Worm (Caenorhabditis elegans) whole organism, late embryonic: ENCODE data around the gene F13H8.8.

ENCODE experiments used
- C08G9.2 ChIP-seq: sonication (generic microtip); optimal IDR thresholded peaks from 2 replicates; lab custom pipeline; 2016; ENCODE audit warnings: mild to moderate bottlenecking, missing genetic modification characterization, moderate library complexity, missing compliant biosample characterization
- C38D4.7 ChIP-seq: fragments of 200-800 bp; sonication (Bioruptor generic); optimal IDR thresholded peaks from 2 replicates; lab custom pipeline; 2018; ENCODE audit warnings: mild to moderate bottlenecking, missing genetic modification characterization, moderate library complexity, missing compliant biosample characterization
- F13H6.1 ChIP-seq: sonication (generic microtip); optimal IDR thresholded peaks from 2 replicates; lab custom pipeline; 2016; ENCODE audit warnings: missing genetic modification characterization, missing compliant biosample characterization
- K09A11.1 ChIP-seq: sonication (generic microtip); optimal IDR thresholded peaks from 2 replicates; lab custom pipeline; 2017; ENCODE audit warnings: antibody characterized with exemption, mild to moderate bottlenecking, missing genetic modification characterization, missing compliant biosample characterization; ENCODE audit not compliant: insufficient read depth
- Y22D7AL.16 ChIP-seq: sonication (generic microtip); optimal IDR thresholded peaks from 2 replicates; lab custom pipeline; 2016; ENCODE audit warnings: missing genetic modification characterization, missing compliant biosample characterization
- ahr-1 ChIP-seq: sonication (generic microtip); optimal IDR thresholded peaks from 2 replicates; lab custom pipeline; 2016; ENCODE audit warnings: missing genetic modification characterization, missing compliant biosample characterization
- ama-1 ChIP-seq: fragments of 150-350 bp; optimal IDR thresholded peaks from 2 replicates; lab custom pipeline; 2014
- ceh-14 ChIP-seq: sonication (generic microtip); optimal IDR thresholded peaks from 2 replicates; lab custom pipeline; 2016; ENCODE audit warnings: missing genotype, missing genetic modification characterization, missing compliant biosample characterization
- ceh-18 ChIP-seq: sonication (generic microtip); optimal IDR thresholded peaks from 2 replicates; lab custom pipeline; 2016; ENCODE audit warnings: missing genetic modification characterization, missing compliant biosample characterization
- ceh-2 ChIP-seq: sonication (generic microtip); optimal IDR thresholded peaks from 2 replicates; lab custom pipeline; 2016; ENCODE audit warnings: missing genotype, missing genetic modification characterization, missing compliant biosample characterization
- ceh-30 ChIP-seq: fragments of 150-350 bp; optimal IDR thresholded peaks from 2 replicates; lab custom pipeline; 2014; ENCODE audit warnings: missing biosample characterization, missing genetic modification characterization
- ceh-31 ChIP-seq: sonication (generic microtip); optimal IDR thresholded peaks from 2 replicates; lab custom pipeline; 2016; ENCODE audit warnings: missing genetic modification characterization, missing compliant biosample characterization
- ceh-34 ChIP-seq: sonication (generic microtip); optimal IDR thresholded peaks from 2 replicates; lab custom pipeline; 2016; ENCODE audit warnings: mild to moderate bottlenecking, missing genetic modification characterization, missing compliant biosample characterization
- ceh-48 ChIP-seq: sonication (generic microtip); optimal IDR thresholded peaks from 2 replicates; lab custom pipeline; 2016; ENCODE audit warnings: missing genetic modification characterization, inconsistent platforms, missing compliant biosample characterization
- ceh-9 ChIP-seq: sonication (generic microtip); optimal IDR thresholded peaks from 2 replicates; lab custom pipeline; 2016; ENCODE audit warnings: mild to moderate bottlenecking, missing genetic modification characterization, inconsistent platforms, missing compliant biosample characterization
- dmd-4 ChIP-seq: sonication (generic microtip); optimal IDR thresholded peaks from 2 replicates; lab custom pipeline; 2016; ENCODE audit warnings: borderline replicate concordance, missing genetic modification characterization, missing compliant biosample characterization
- dve-1 ChIP-seq: sonication (generic microtip); optimal IDR thresholded peaks from 2 replicates; lab custom pipeline; 2017; ENCODE audit warnings: antibody characterized with exemption, mild to moderate bottlenecking, missing genetic modification characterization, missing compliant biosample characterization
- elt-2 ChIP-seq: sonication (generic microtip); optimal IDR thresholded peaks from 2 replicates; lab custom pipeline; 2016; ENCODE audit warnings: missing genetic modification reagents, missing genetic modification characterization, missing compliant biosample characterization
- eyg-1 ChIP-seq: sonication (generic microtip); optimal IDR thresholded peaks from 2 replicates; lab custom pipeline; 2016; ENCODE audit warnings: missing genotype, missing genetic modification characterization, missing compliant biosample characterization
- fax-1 ChIP-seq: sonication (generic microtip); optimal IDR thresholded peaks from 2 replicates; lab custom pipeline; 2016; ENCODE audit warnings: missing genotype, missing genetic modification characterization, missing compliant biosample characterization
- fkh-6 ChIP-seq: sonication (generic microtip); optimal IDR thresholded peaks from 2 replicates; lab custom pipeline; 2016; ENCODE audit warnings: missing genetic modification characterization, missing compliant biosample characterization
- hlh-13 ChIP-seq: fragments of 200-800 bp; sonication (Bioruptor generic); optimal IDR thresholded peaks from 2 replicates; lab custom pipeline; 2018; ENCODE audit warnings: mild to moderate bottlenecking, missing genetic modification characterization, missing compliant biosample characterization
- hlh-30 ChIP-seq: sonication (generic microtip); optimal IDR thresholded peaks from 2 replicates; lab custom pipeline; 2017; ENCODE audit warnings: antibody characterized with exemption, missing genetic modification characterization, missing compliant biosample characterization; ENCODE audit not compliant: insufficient read depth
- hlh-6 ChIP-seq: sonication (generic microtip); optimal IDR thresholded peaks from 2 replicates; lab custom pipeline; 2016; ENCODE audit warnings: missing genotype, missing genetic modification characterization, missing compliant biosample characterization
- hlh-8 ChIP-seq: sonication (generic microtip); optimal IDR thresholded peaks from 2 replicates; lab custom pipeline; 2016; ENCODE audit warnings: missing genotype, missing genetic modification characterization, missing compliant biosample characterization
- lim-6 ChIP-seq: sonication (generic microtip); optimal IDR thresholded peaks from 2 replicates; lab custom pipeline; 2016; ENCODE audit warnings: missing genetic modification characterization, missing compliant biosample characterization
- lin-11 ChIP-seq: fragments of 200-800 bp; sonication (Bioruptor generic); optimal IDR thresholded peaks from 2 replicates; lab custom pipeline; 2018; ENCODE audit warnings: mild to moderate bottlenecking, missing genetic modification characterization, missing compliant biosample characterization
- madf-2 ChIP-seq: sonication (generic microtip); optimal IDR thresholded peaks from 2 replicates; lab custom pipeline; 2017; ENCODE audit warnings: missing genetic modification characterization, missing compliant biosample characterization
- mec-3 ChIP-seq: sonication (generic microtip); optimal IDR thresholded peaks from 2 replicates; lab custom pipeline; 2016; ENCODE audit warnings: borderline replicate concordance, missing genetic modification characterization, missing compliant biosample characterization
- nfya-1 ChIP-seq: sonication (generic microtip); optimal IDR thresholded peaks from 2 replicates; lab custom pipeline; 2017; ENCODE audit warnings: missing genetic modification characterization, mild to moderate bottlenecking, missing compliant biosample characterization, antibody characterized with exemption, moderate library complexity
- nhr-11 ChIP-seq: fragments of 150-350 bp; optimal IDR thresholded peaks from 2 replicates; lab custom pipeline; 2014; ENCODE audit warnings: missing biosample characterization, missing genetic modification characterization
- nhr-232 ChIP-seq: sonication (generic microtip); optimal IDR thresholded peaks from 2 replicates; lab custom pipeline; 2016; ENCODE audit warnings: missing genetic modification characterization, missing compliant biosample characterization
- npax-4 ChIP-seq: sonication (generic microtip); optimal IDR thresholded peaks from 2 replicates; lab custom pipeline; 2016; ENCODE audit warnings: missing genetic modification characterization, missing compliant biosample characterization
- odd-2 ChIP-seq: sonication (generic microtip); optimal IDR thresholded peaks from 2 replicates; lab custom pipeline; 2017; ENCODE audit warnings: antibody characterized with exemption, mild to moderate bottlenecking, missing genetic modification characterization, missing compliant biosample characterization
- pag-3 ChIP-seq: sonication (generic microtip); optimal IDR thresholded peaks from 2 replicates; lab custom pipeline; 2016; ENCODE audit warnings: missing compliant biosample characterization, missing genetic modification characterization, borderline replicate concordance
- pat-9 ChIP-seq: fragments of 200-800 bp; sonication (Bioruptor generic); optimal IDR thresholded peaks from 2 replicates; lab custom pipeline; 2018; ENCODE audit warnings: mild to moderate bottlenecking, missing genetic modification characterization, moderate library complexity, missing compliant biosample characterization
- pax-1 ChIP-seq: fragments of 150-350 bp; optimal IDR thresholded peaks from 2 replicates; lab custom pipeline; 2014; ENCODE audit warnings: missing biosample characterization, missing genetic modification characterization
- pha-2 ChIP-seq: sonication (generic microtip); optimal IDR thresholded peaks from 2 replicates; lab custom pipeline; 2017; ENCODE audit warnings: mild to moderate bottlenecking, missing genetic modification characterization, missing compliant biosample characterization
- pqm-1 ChIP-seq: sonication (generic microtip); optimal IDR thresholded peaks from 2 replicates; lab custom pipeline; 2016; ENCODE audit warnings: missing genetic modification characterization, missing compliant biosample characterization
- rnt-1 ChIP-seq: sonication (generic microtip); optimal IDR thresholded peaks from 2 replicates; lab custom pipeline; 2016; ENCODE audit warnings: missing genetic modification characterization, missing compliant biosample characterization
- sdc-2 ChIP-seq: sonication (generic microtip); optimal IDR thresholded peaks from 2 replicates; lab custom pipeline; 2016; ENCODE audit warnings: missing genotype, missing genetic modification characterization, missing compliant biosample characterization
- sox-2 ChIP-seq: fragments of 200-800 bp; sonication (Bioruptor generic); IDR thresholded peaks from 2 replicates; pipeline ENCODE4 v1.3.6; 2022; ENCODE audit warnings: missing genetic modification reagents, missing genetic modification characterization, missing compliant biosample characterization
- sox-4 ChIP-seq: sonication (generic microtip); optimal IDR thresholded peaks from 2 replicates; lab custom pipeline; 2017; ENCODE audit warnings: mild to moderate bottlenecking, missing genetic modification characterization, inconsistent platforms, missing compliant biosample characterization
- syd-9 ChIP-seq: sonication (generic microtip); optimal IDR thresholded peaks from 2 replicates; lab custom pipeline; 2016; ENCODE audit warnings: mild to moderate bottlenecking, missing genetic modification characterization, moderate library complexity, missing compliant biosample characterization
- tbx-2 ChIP-seq: sonication (generic microtip); optimal IDR thresholded peaks from 2 replicates; lab custom pipeline; 2016; ENCODE audit warnings: missing genetic modification characterization, missing compliant biosample characterization
- tbx-7 ChIP-seq: sonication (generic microtip); optimal IDR thresholded peaks from 2 replicates; lab custom pipeline; 2016; ENCODE audit warnings: missing genotype, missing genetic modification characterization, missing compliant biosample characterization
- ttx-3 ChIP-seq: sonication (generic microtip); optimal IDR thresholded peaks from 2 replicates; lab custom pipeline; 2016; ENCODE audit warnings: missing genetic modification reagents, missing genetic modification characterization, missing compliant biosample characterization
- unc-3 ChIP-seq, 2 experiments: fragments of 200-800 bp in 1 of 2; sonication (Bioruptor generic) in 1 of 2; sonication (generic microtip) in 1 of 2; conservative IDR thresholded peaks in 1 of 2; optimal IDR thresholded peaks in 1 of 2; 2 replicates each; pipeline versions ENCODE4 v1.3.6 to Lab custom; 2016 to 2022; ENCODE audit warnings: missing compliant biosample characterization in 2 of 2, missing genetic modification characterization in 2 of 2, missing genetic modification reagents in 1 of 2
- unc-42 ChIP-seq: sonication (generic microtip); optimal IDR thresholded peaks from 2 replicates; lab custom pipeline; 2016; ENCODE audit warnings: missing genotype, missing genetic modification characterization, missing compliant biosample characterization
- unc-55 ChIP-seq: sonication (generic microtip); optimal IDR thresholded peaks from 2 replicates; lab custom pipeline; 2017; ENCODE audit warnings: missing biosample characterization, missing genetic modification reagents, missing genetic modification characterization
- unc-86 ChIP-seq: sonication (generic microtip); optimal IDR thresholded peaks from 2 replicates; lab custom pipeline; 2016; ENCODE audit warnings: missing genetic modification characterization, missing compliant biosample characterization
- zip-5 ChIP-seq: sonication (generic microtip); optimal IDR thresholded peaks from 2 replicates; lab custom pipeline; 2016; ENCODE audit warnings: missing genetic modification characterization, missing compliant biosample characterization

Gene F13H8.8

ce11 chrII:6269805-6270414 is 2.0 kb upstream of the F13H8.8 start, which contains the start of gene F13H8.2:
TSS of gene F13H8.2 (plus strand) at chrII:6270364.
- TF ChIP-seq K09A11.1 (tag; lab: Kevin White, UChicago) (no peak), sox-4 (tag; lab: Kevin White, UChicago) (no peak), ttx-3 (tag; lab: Kevin White, UChicago) (no peak), fkh-6 (tag; lab: Kevin White, UChicago) (no peak), fax-1 (tag; lab: Kevin White, UChicago) (peak; percentile 32), hlh-13 (no peak), ceh-30 (tag; lab: Kevin White, UChicago) (no peak), sox-2 (GFP tag; lab: Robert Waterston, UW) (peak; percentile 7; the same call in 1 of the 2 replicates), pag-3 (no peak), nfya-1 (tag; lab: Kevin White, UChicago) (peak; percentile 80), pax-1 (peak; percentile 16), ceh-14 (tag; lab: Kevin White, UChicago) (peak; percentile 57), pqm-1 (tag; lab: Kevin White, UChicago) (no peak), unc-3 (GFP tag; conservative IDR thresholded peaks at IDR 0.05; lab: Robert Waterston, UW) (no peak; the same call in 1 of the 2 replicates), unc-3 (tag; optimal IDR thresholded peaks at IDR 0.05; lab: Kevin White, UChicago) (no peak), unc-86 (tag; lab: Kevin White, UChicago) (no peak), nhr-11 (tag; lab: Kevin White, UChicago) (no peak), lin-11 (tag; lab: Kevin White, UChicago) (no peak), odd-2 (tag; lab: Kevin White, UChicago) (no peak), tbx-2 (tag; lab: Kevin White, UChicago) (peak; percentile 73), ceh-31 (peak; percentile 82), ama-1 (lab: Kevin White, UChicago) (no peak), lim-6 (no peak), syd-9 (tag; lab: Kevin White, UChicago) (no peak), pha-2 (tag; lab: Kevin White, UChicago) (no peak), ceh-34 (tag; lab: Kevin White, UChicago) (peak; percentile 51), sdc-2 (tag; lab: Kevin White, UChicago) (no peak), zip-5 (peak; percentile 24), mec-3 (tag; lab: Kevin White, UChicago) (no peak), C38D4.7 (GFP tag; lab: Kevin White, UChicago) (no peak), Y22D7AL.16 (tag; lab: Kevin White, UChicago) (no peak), eyg-1 (tag; lab: Kevin White, UChicago) (no peak), hlh-30 (tag; lab: Kevin White, UChicago) (no peak), ceh-9 (tag; lab: Kevin White, UChicago) (no peak), dmd-4 (tag; lab: Kevin White, UChicago) (no peak), elt-2 (tag; lab: Kevin White, UChicago) (peak; percentile 25), npax-4 (no peak), F13H6.1 (tag; lab: Kevin White, UChicago) (peak; percentile 41), nhr-232 (tag; lab: Kevin White, UChicago) (no peak), madf-2 (no peak), unc-55 (peak; percentile 19), pat-9 (no peak), rnt-1 (tag; lab: Kevin White, UChicago) (peak; percentile 31), ceh-2 (peak; percentile 40), ahr-1 (no peak), hlh-6 (tag; lab: Kevin White, UChicago) (no peak), C08G9.2 (peak; percentile 53), tbx-7 (tag; lab: Kevin White, UChicago) (peak; percentile 22), unc-42 (tag; lab: Kevin White, UChicago) (peak; percentile 79), dve-1 (tag; lab: Kevin White, UChicago) (no peak), ceh-18 (tag; lab: Kevin White, UChicago) (peak; percentile 20), ceh-48 (tag; lab: Kevin White, UChicago) (peak; percentile 18), hlh-8 (tag; lab: Kevin White, UChicago) (no peak)
